Fruit fly (Drosophila melanogaster): ENCODE data around the gene ATPsynepsilonL.

DNA sequence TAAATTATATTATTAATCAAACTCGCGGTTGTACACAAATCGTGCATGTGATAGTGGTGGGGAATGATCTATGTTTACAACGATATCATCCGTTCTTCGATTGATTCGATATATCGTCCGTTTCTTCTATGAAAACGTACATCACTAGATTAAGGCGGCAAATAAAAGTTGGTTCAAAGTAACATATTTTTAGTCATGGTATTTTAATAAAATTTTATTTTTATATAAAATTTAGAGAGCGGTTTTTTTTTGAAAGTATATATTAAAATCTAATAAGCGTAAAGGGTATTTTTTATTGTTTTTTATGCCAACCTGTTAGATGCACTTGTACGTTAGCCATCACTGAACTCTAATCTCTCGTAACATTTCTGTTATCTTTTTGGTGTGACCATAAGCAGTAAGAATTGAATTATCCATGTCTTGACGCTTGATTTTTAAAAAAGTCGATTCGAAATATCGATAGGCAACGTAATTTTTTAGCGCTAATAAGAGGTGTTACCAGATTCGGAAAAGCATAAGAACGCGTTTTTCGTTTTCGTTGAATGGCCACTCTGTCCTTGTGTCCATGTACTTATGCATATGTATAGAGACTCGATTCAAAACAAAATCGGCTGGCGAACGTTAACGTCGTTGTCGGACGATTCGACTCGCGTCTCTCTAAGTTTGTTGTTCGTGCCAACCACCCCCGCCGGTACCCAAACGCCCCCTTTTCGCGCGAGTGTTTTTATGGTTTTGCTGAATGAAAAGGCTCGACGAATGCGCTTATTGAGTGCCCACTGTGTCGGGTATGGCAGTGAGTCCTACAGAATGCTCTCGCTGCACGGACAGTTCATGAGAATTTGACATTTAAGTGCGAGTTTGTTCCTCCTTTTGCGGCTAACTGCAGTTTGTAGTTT lies 22.8 kb downstream of the ATPsynepsilonL start, which contains the start of the genes TAF1B and Invadolysin:
- no peak for TF ChIP-seq CG12768 (GFP tag; optimal IDR thresholded peaks at IDR 0.05)
- no peak for TF ChIP-seq cnc (optimal IDR thresholded peaks at IDR 0.05)
- peak; percentile 42 for TF ChIP-seq CG14711 (tag; optimal IDR thresholded peaks at IDR 0.05)
- TF ChIP-seq ovo (GFP tag; optimal IDR thresholded peaks at IDR 0.05) = peak; percentile 57
- TF ChIP-seq Clk (GFP tag; optimal IDR thresholded peaks at IDR 0.05) = no peak
- TF ChIP-seq cic (GFP tag; optimal IDR thresholded peaks at IDR 0.05) = peak; percentile 70
- TF ChIP-seq CG7101 (tag; optimal IDR thresholded peaks at IDR 0.05) = peak; percentile 29
- peak; percentile 44 for TF ChIP-seq CG1620 (GFP tag; optimal IDR thresholded peaks at IDR 0.05)
- no peak for TF ChIP-seq tj (GFP tag; optimal IDR thresholded peaks at IDR 0.05)
- peak; percentile 49 for TF ChIP-seq CG33017 (tag; optimal IDR thresholded peaks at IDR 0.05)
- TF ChIP-seq CG11617 (GFP tag; optimal IDR thresholded peaks at IDR 0.05) = peak; percentile 64
